Fruit fly (Drosophila melanogaster) whole organism, adult: Measurements from ENCODE around the gene CG44261.

Source experiments
- CG11617 ChIP-seq: fragments of 200-800 bp; sonication (Bioruptor generic); optimal IDR thresholded peaks from 2 replicates; lab custom pipeline; 2017; ENCODE audit warnings: mild to moderate bottlenecking, missing biosample characterization, missing genetic modification reagents, missing genetic modification characterization
- CG12768 ChIP-seq: fragments of 200-800 bp; sonication (Bioruptor generic); optimal IDR thresholded peaks from 2 replicates; lab custom pipeline; 2017; ENCODE audit warnings: missing biosample characterization, missing genetic modification characterization, mild to moderate bottlenecking, moderate library complexity, missing genetic modification reagents
- CG14711 ChIP-seq: fragments of 200-800 bp; sonication (Bioruptor generic); optimal IDR thresholded peaks from 2 replicates; lab custom pipeline; 2018; ENCODE audit warnings: missing biosample characterization, mild to moderate bottlenecking, missing genetic modification characterization, moderate library complexity
- CG1620 ChIP-seq: fragments of 200-800 bp; sonication (Bioruptor generic); optimal IDR thresholded peaks from 2 replicates; lab custom pipeline; 2016; ENCODE audit warnings: missing biosample characterization, missing genetic modification characterization
- Clk ChIP-seq: fragments of 200-800 bp; sonication (Bioruptor generic); optimal IDR thresholded peaks from 2 replicates; lab custom pipeline; 2017; ENCODE audit warnings: missing biosample characterization, missing genetic modification characterization
- Mnt ChIP-seq: fragments of 200-800 bp; sonication (Bioruptor generic); optimal IDR thresholded peaks from 2 replicates; lab custom pipeline; 2016; ENCODE audit warnings: missing biosample characterization, mild to moderate bottlenecking, missing genetic modification characterization
- bab1 ChIP-seq: fragments of 200-800 bp; sonication (Bioruptor generic); optimal IDR thresholded peaks from 3 replicates; lab custom pipeline; 2019; ENCODE audit warnings: missing biosample characterization, mild to moderate bottlenecking, missing genetic modification characterization, moderate library complexity
- cic ChIP-seq: fragments of 200-800 bp; sonication (Bioruptor generic); optimal IDR thresholded peaks from 2 replicates; lab custom pipeline; 2017; ENCODE audit warnings: missing biosample characterization, mild to moderate bottlenecking, missing genetic modification characterization, moderate library complexity
- cnc ChIP-seq, 2 experiments: fragments of >200 bp; optimal IDR thresholded peaks; 2 replicates each; lab custom pipeline; 2017
- kay ChIP-seq: fragments of 200-800 bp; sonication (Bioruptor generic); peaks from one replicate; lab custom pipeline; 2016; ENCODE audit warnings: missing biosample characterization, missing genetic modification characterization, borderline replicate concordance
- pad ChIP-seq: fragments of 200-800 bp; sonication (Bioruptor generic); optimal IDR thresholded peaks from 3 replicates; lab custom pipeline; 2017; ENCODE audit warnings: missing biosample characterization, missing genetic modification characterization, mild to moderate bottlenecking, moderate library complexity, missing genetic modification reagents
- tj ChIP-seq: fragments of 200-800 bp; sonication (Bioruptor generic); optimal IDR thresholded peaks from 3 replicates; lab custom pipeline; 2017; ENCODE audit warnings: missing biosample characterization, mild to moderate bottlenecking, missing genetic modification characterization, moderate library complexity

dm6 chr3R:9404104-9404512, 3.9 kb downstream of the CG44261 start, which contains the start of the genes CG9356, BBIP1 and CG8135:
- TF ChIP-seq bab1 (peak; percentile 87), CG11617 (GFP tag; lab: Kevin White, UChicago) (peak; percentile 83), pad (GFP tag; lab: Kevin White, UChicago) (peak; percentile 59), cnc (optimal IDR thresholded peaks at IDR 0.05; lab: Kevin White, UChicago) (no peak), Clk (GFP tag; lab: Kevin White, UChicago) (peak; percentile 19), kay (GFP tag; lab: Kevin White, UChicago) (no peak), CG12768 (peak; percentile 76), Mnt (peak; percentile 89), tj (GFP tag; lab: Kevin White, UChicago) (peak; percentile 95), CG1620 (GFP tag; lab: Kevin White, UChicago) (peak; percentile 89), cic (GFP tag; lab: Kevin White, UChicago) (peak; percentile 62), CG14711 (peak; percentile 79)
